Fruit fly (Drosophila melanogaster) whole organism, embryonic: Measurements from ENCODE around the gene Cyp4g15.
A peak's percentile ranks its signal among the peaks of the same experiment; 100 is the strongest.

Source experiments
- CG10274 ChIP-seq: fragments of 200-800 bp; sonication (Bioruptor generic); optimal IDR thresholded peaks from 3 replicates; lab custom pipeline; 2017; ENCODE audit warnings: missing biosample characterization, mild to moderate bottlenecking, missing genetic modification characterization
- CG10565 ChIP-seq: fragments of 200-800 bp; sonication (Bioruptor generic); optimal IDR thresholded peaks from 3 replicates; lab custom pipeline; 2016; ENCODE audit warnings: missing biosample characterization, mild to moderate bottlenecking, missing genetic modification characterization
- CG11695 ChIP-seq: fragments of 200-800 bp; sonication (Bioruptor generic); IDR thresholded peaks from 3 replicates; pipeline ENCODE4 v1.3.6; 2022; ENCODE audit warnings: missing biosample characterization, missing genetic modification characterization
- CG11696 ChIP-seq: fragments of 200-800 bp; sonication (Bioruptor generic); IDR thresholded peaks from 2 replicates; pipeline ENCODE4 v1.3.6; 2022; ENCODE audit warnings: missing biosample characterization, missing genetic modification characterization
- CG13123 ChIP-seq: fragments of 200-800 bp; sonication (Bioruptor generic); optimal IDR thresholded peaks from 2 replicates; lab custom pipeline; 2016; ENCODE audit warnings: missing biosample characterization, missing genetic modification characterization
- CG1603 ChIP-seq: fragments of 200-800 bp; sonication (Bioruptor generic); optimal IDR thresholded peaks from 2 replicates; lab custom pipeline; 2019; ENCODE audit warnings: missing biosample characterization, mild to moderate bottlenecking, missing genetic modification characterization, moderate library complexity
- CG17568 ChIP-seq: fragments of 200-800 bp; sonication (Bioruptor generic); optimal IDR thresholded peaks from 2 replicates; lab custom pipeline; 2018; ENCODE audit warnings: missing biosample characterization, mild to moderate bottlenecking, missing genetic modification characterization, moderate library complexity
- CG2199 ChIP-seq: fragments of 200-800 bp; sonication (Bioruptor generic); IDR thresholded peaks from 3 replicates; pipeline ENCODE4 v1.3.6; 2022; ENCODE audit warnings: missing biosample characterization, missing genetic modification characterization
- CG31388 ChIP-seq: fragments of 200-800 bp; sonication (Bioruptor generic); optimal IDR thresholded peaks from 2 replicates; lab custom pipeline; 2016; ENCODE audit warnings: missing biosample characterization, missing genetic modification characterization
- CG32772 ChIP-seq: fragments of 200-800 bp; sonication (Bioruptor generic); IDR thresholded peaks from 2 replicates; pipeline ENCODE4 v1.3.6; 2022; ENCODE audit warnings: missing biosample characterization, missing genetic modification characterization
- CG34422 ChIP-seq: fragments of 200-800 bp; sonication (Bioruptor generic); IDR thresholded peaks from 3 replicates; pipeline ENCODE4 v1.3.6; 2022; ENCODE audit warnings: missing biosample characterization, missing genetic modification characterization
- CG4360 ChIP-seq: fragments of 200-800 bp; sonication (Bioruptor generic); IDR thresholded peaks from 2 replicates; pipeline ENCODE4 v1.3.6; 2022; ENCODE audit warnings: missing biosample characterization, missing genetic modification characterization
- CG7556 ChIP-seq: fragments of 200-800 bp; sonication (Bioruptor generic); optimal IDR thresholded peaks from 2 replicates; lab custom pipeline; 2017; ENCODE audit warnings: missing biosample characterization, mild to moderate bottlenecking, missing genetic modification characterization
- CG8281 ChIP-seq: fragments of 200-800 bp; sonication (Bioruptor generic); optimal IDR thresholded peaks from 2 replicates; lab custom pipeline; 2018; ENCODE audit warnings: missing biosample characterization, mild to moderate bottlenecking, missing genetic modification characterization, moderate library complexity
- Camta ChIP-seq: fragments of 200-800 bp; sonication (Bioruptor generic); optimal IDR thresholded peaks from 2 replicates; lab custom pipeline; 2016; ENCODE audit warnings: missing biosample characterization, missing genetic modification characterization
- E2f2 ChIP-seq: fragments of 200-800 bp; sonication (Bioruptor generic); IDR thresholded peaks from 2 replicates; pipeline ENCODE4 v1.3.6; 2022; ENCODE audit warnings: missing biosample characterization, missing genetic modification characterization
- HLH54F ChIP-seq: fragments of 200-800 bp; sonication (Bioruptor generic); optimal IDR thresholded peaks from 3 replicates; lab custom pipeline; 2016; ENCODE audit warnings: missing biosample characterization, missing genetic modification characterization
- Hsf ChIP-seq: fragments of 200-800 bp; sonication (Bioruptor generic); optimal IDR thresholded peaks from 3 replicates; lab custom pipeline; 2016; ENCODE audit warnings: missing biosample characterization, missing genetic modification characterization
- Mad ChIP-seq: fragments of 200-800 bp; sonication (Bioruptor generic); optimal IDR thresholded peaks from 2 replicates; lab custom pipeline; 2016; ENCODE audit warnings: missing biosample characterization, missing genetic modification characterization
- Med ChIP-seq: fragments of 200-800 bp; sonication (Bioruptor generic); peaks from one replicate; lab custom pipeline; 2016; ENCODE audit warnings: missing biosample characterization, missing genetic modification characterization, mild to moderate bottlenecking, inconsistent platforms, moderate library complexity
- Oli ChIP-seq: fragments of 200-800 bp; sonication (Bioruptor generic); optimal IDR thresholded peaks from 2 replicates; lab custom pipeline; 2018; ENCODE audit warnings: missing biosample characterization, mild to moderate bottlenecking, missing genetic modification characterization, moderate library complexity
- bcd ChIP-seq: fragments of 200-800 bp; sonication (Bioruptor generic); optimal IDR thresholded peaks from 2 replicates; lab custom pipeline; 2017; ENCODE audit warnings: missing biosample characterization, mild to moderate bottlenecking, missing genetic modification characterization
- br ChIP-seq: fragments of >200 bp; optimal IDR thresholded peaks from 2 replicates; lab custom pipeline; 2017
- bsh ChIP-seq, 2 experiments: fragments of 200-800 bp; sonication (Bioruptor generic); optimal IDR thresholded peaks; 2 replicates each; lab custom pipeline; 2017 to 2018; ENCODE audit warnings: mild to moderate bottlenecking in 2 of 2, missing biosample characterization in 2 of 2, missing genetic modification characterization in 2 of 2, moderate library complexity in 1 of 2
- cg ChIP-seq: fragments of 200-800 bp; sonication (Bioruptor generic); optimal IDR thresholded peaks from 3 replicates; lab custom pipeline; 2019; ENCODE audit warnings: missing biosample characterization, mild to moderate bottlenecking, missing genetic modification characterization, moderate library complexity
- chif ChIP-seq, 2 experiments: fragments of 200-800 bp; sonication (Bioruptor generic); optimal IDR thresholded peaks; 3 replicates each; lab custom pipeline; 2016; ENCODE audit warnings: missing biosample characterization in 2 of 2, missing genetic modification characterization in 2 of 2
- corto ChIP-seq: fragments of 200-800 bp; sonication (Bioruptor generic); optimal IDR thresholded peaks from 2 replicates; lab custom pipeline; 2016; ENCODE audit warnings: missing biosample characterization, mild to moderate bottlenecking, missing genetic modification characterization, moderate library complexity
- crol ChIP-seq: fragments of 200-800 bp; sonication (Bioruptor generic); IDR thresholded peaks from 2 replicates; pipeline ENCODE4 v1.3.6; 2022; ENCODE audit warnings: missing biosample characterization, missing genetic modification characterization
- dati ChIP-seq: fragments of 200-800 bp; sonication (Bioruptor generic); IDR thresholded peaks from 2 replicates; pipeline ENCODE4 v1.3.6; 2022; ENCODE audit warnings: missing biosample characterization, missing genetic modification characterization
- dmrt99B ChIP-seq: fragments of 200-800 bp; sonication (Bioruptor generic); optimal IDR thresholded peaks from 2 replicates; lab custom pipeline; 2018; ENCODE audit warnings: missing biosample characterization, mild to moderate bottlenecking, missing genetic modification characterization, moderate library complexity
- dpn ChIP-seq, 2 experiments: fragments of 200-800 bp; sonication (Bioruptor generic); optimal IDR thresholded peaks; 3 replicates each; lab custom pipeline; 2016; ENCODE audit warnings: missing biosample characterization in 2 of 2, missing genetic modification characterization in 2 of 2
- dysf ChIP-seq: fragments of 200-800 bp; sonication (Bioruptor generic); IDR thresholded peaks from 3 replicates; pipeline ENCODE4 v1.3.6; 2022; ENCODE audit warnings: missing biosample characterization, missing genetic modification characterization
- jigr1 ChIP-seq: fragments of 200-800 bp; sonication (Bioruptor generic); IDR thresholded peaks from 3 replicates; pipeline ENCODE4 v1.3.6; 2022; ENCODE audit warnings: missing biosample characterization, missing genetic modification characterization
- kni ChIP-seq: fragments of 200-800 bp; sonication (Bioruptor generic); optimal IDR thresholded peaks from 3 replicates; lab custom pipeline; 2017; ENCODE audit warnings: mild to moderate bottlenecking, missing biosample characterization, missing genetic modification reagents, missing genetic modification characterization
- lilli ChIP-seq: fragments of 200-800 bp; sonication (Bioruptor generic); optimal IDR thresholded peaks from 3 replicates; lab custom pipeline; 2016; ENCODE audit warnings: missing biosample characterization, missing genetic modification characterization
- mam ChIP-seq: fragments of 200-800 bp; sonication (Bioruptor generic); optimal IDR thresholded peaks from 3 replicates; lab custom pipeline; 2016; ENCODE audit warnings: missing biosample characterization, missing genetic modification characterization
- phol ChIP-seq: fragments of 200-800 bp; sonication (Bioruptor generic); optimal IDR thresholded peaks from 3 replicates; lab custom pipeline; 2018; ENCODE audit warnings: missing biosample characterization, mild to moderate bottlenecking, missing genetic modification characterization, moderate library complexity
- prd ChIP-seq, 3 experiments: fragments of >200 bp in 2 of 3; fragments of 200-800 bp in 1 of 3; sonication (Bioruptor generic) in 1 of 3; optimal IDR thresholded peaks in 2 of 3; IDR thresholded peaks in 1 of 3; 2 replicates in 2 of 3; 3 replicates in 1 of 3; pipeline versions ENCODE4 v1.3.6 to Lab custom; 2017 to 2022; ENCODE audit warnings: missing biosample characterization in 1 of 3, missing genetic modification characterization in 1 of 3
- pros ChIP-seq: fragments of 200-800 bp; sonication (Bioruptor generic); optimal IDR thresholded peaks from 3 replicates; lab custom pipeline; 2019; ENCODE audit warnings: missing biosample characterization, mild to moderate bottlenecking, missing genetic modification characterization, moderate library complexity
- psq ChIP-seq: fragments of 200-800 bp; sonication (Bioruptor generic); optimal IDR thresholded peaks from 2 replicates; lab custom pipeline; 2017; ENCODE audit warnings: missing biosample characterization, missing genetic modification characterization
- sd ChIP-seq: fragments of 200-800 bp; sonication (Bioruptor generic); optimal IDR thresholded peaks from 3 replicates; lab custom pipeline; 2018; ENCODE audit warnings: missing biosample characterization, mild to moderate bottlenecking, missing genetic modification characterization, moderate library complexity
- sens ChIP-seq: fragments of 200-800 bp; sonication (Bioruptor generic); peaks from one replicate; lab custom pipeline; 2016; ENCODE audit warnings: missing biosample characterization, missing genetic modification characterization
- sens-2 ChIP-seq: fragments of 200-800 bp; sonication (Bioruptor generic); IDR thresholded peaks from 2 replicates; pipeline ENCODE4 v1.3.6; 2022; ENCODE audit warnings: missing biosample characterization, missing genetic modification characterization
- sima ChIP-seq: fragments of 200-800 bp; sonication (Bioruptor generic); optimal IDR thresholded peaks from 2 replicates; lab custom pipeline; 2016; ENCODE audit warnings: missing biosample characterization, missing genetic modification characterization
- sisA ChIP-seq: fragments of 200-800 bp; sonication (Bioruptor generic); IDR thresholded peaks from 2 replicates; pipeline ENCODE4 v1.3.6; 2022; ENCODE audit warnings: missing biosample characterization, missing genetic modification characterization

The Cyp4g15 gene

DNA sequence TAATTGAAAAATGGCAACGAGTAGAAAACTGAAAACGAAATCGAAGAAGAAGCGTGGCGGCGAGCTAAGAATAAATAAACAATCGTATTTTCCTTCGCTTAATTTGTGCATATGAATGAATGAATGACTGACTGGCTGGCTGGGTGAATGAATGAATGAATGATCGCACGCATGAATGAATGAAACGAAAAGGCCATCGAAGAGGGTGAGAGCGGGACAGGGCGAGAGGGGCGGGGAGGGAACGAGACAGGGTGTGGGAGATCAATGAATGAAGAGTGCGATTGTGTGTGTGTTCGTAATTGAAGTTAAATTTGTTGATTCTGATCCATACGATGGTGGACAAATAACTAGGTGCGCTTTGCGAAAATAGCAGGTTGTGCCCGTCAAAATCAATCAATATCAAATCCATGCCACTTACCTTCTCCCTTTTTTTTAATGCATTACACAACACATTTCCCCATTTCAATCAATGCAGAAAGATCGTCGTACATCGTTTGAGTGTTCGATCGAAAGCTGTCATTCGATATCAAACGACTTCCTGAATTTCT lies 50.3 kb downstream of the Cyp4g15 start:
- TF ChIP-seq br = no peak
- no peak for TF ChIP-seq corto
- peak; percentile 46 for TF ChIP-seq sens (GFP tag; lab: Kevin White, UChicago)
- TF ChIP-seq phol (tag; lab: Kevin White, UChicago) = peak; percentile 1
- TF ChIP-seq psq (GFP tag; lab: Kevin White, UChicago) = no peak
- peak; percentile 19 for TF ChIP-seq Med (GFP tag; lab: Kevin White, UChicago)
- TF ChIP-seq dati (GFP tag; lab: Robert Waterston, UW) = no peak
- no peak for TF ChIP-seq E2f2 (GFP tag; lab: Robert Waterston, UW)
- TF ChIP-seq Camta (GFP tag; lab: Kevin White, UChicago) = no peak
- TF ChIP-seq prd (optimal IDR thresholded peaks at IDR 0.05; lab: Kevin White, UChicago) = no peak
- 0 out of 3 replicates have a peak, but pooled peaks have one; percentile 8 for TF ChIP-seq prd (GFP tag; IDR thresholded peaks at IDR 0.05; lab: Robert Waterston, UW)
- peak in 1 of 2 experiments; percentile 3 for TF ChIP-seq bsh (GFP tag; optimal IDR thresholded peaks at IDR 0.05; lab: Kevin White, UChicago)
- no peak for TF ChIP-seq CG10565
- TF ChIP-seq sd (tag; lab: Kevin White, UChicago) = peak; percentile 51
- TF ChIP-seq CG32772 (GFP tag; lab: Robert Waterston, UW) = no peak
- no peak for TF ChIP-seq chif (GFP tag; optimal IDR thresholded peaks at IDR 0.05; lab: Kevin White, UChicago)
- TF ChIP-seq CG4360 (GFP tag; lab: Robert Waterston, UW) = no peak
- no peak for TF ChIP-seq bcd (GFP tag; lab: Kevin White, UChicago)
- TF ChIP-seq jigr1 (GFP tag; lab: Robert Waterston, UW) = no peak
- TF ChIP-seq CG13123 (GFP tag; lab: Kevin White, UChicago) = no peak
- no peak for TF ChIP-seq Oli (tag; lab: Kevin White, UChicago)
- TF ChIP-seq CG34422 (GFP tag; lab: Robert Waterston, UW) = no peak
- 0 out of 3 replicates have a peak, but pooled peaks have one; percentile 17 for TF ChIP-seq CG11695
- TF ChIP-seq CG8281 (tag; lab: Kevin White, UChicago) = peak; percentile 99
- no peak for TF ChIP-seq CG10274 (GFP tag; lab: Kevin White, UChicago)
- no peak for TF ChIP-seq dmrt99B
- peak; percentile 1 for TF ChIP-seq kni
- no peak for TF ChIP-seq sima (GFP tag; lab: Kevin White, UChicago)
- no peak for TF ChIP-seq lilli (GFP tag; lab: Kevin White, UChicago)
- no peak for TF ChIP-seq Mad (GFP tag; lab: Kevin White, UChicago)
- TF ChIP-seq CG1603 (tag; lab: Kevin White, UChicago) = peak; percentile 6
- TF ChIP-seq CG17568 (GFP tag; lab: Kevin White, UChicago) = no peak
- 0 out of 2 replicates have a peak, but pooled peaks have one; percentile 13 for TF ChIP-seq sisA (GFP tag; lab: Robert Waterston, UW)
- peak; percentile 94 for TF ChIP-seq CG11696 (GFP tag; lab: Robert Waterston, UW)
- TF ChIP-seq cg (GFP tag; lab: Kevin White, UChicago) = peak; percentile 27
- TF ChIP-seq dpn (GFP tag; optimal IDR thresholded peaks at IDR 0.05; lab: Kevin White, UChicago) = no peak
- TF ChIP-seq crol (GFP tag; lab: Robert Waterston, UW) = peak; percentile 88
- no peak for TF ChIP-seq Hsf (GFP tag; lab: Kevin White, UChicago)
- TF ChIP-seq HLH54F (GFP tag; lab: Kevin White, UChicago) = no peak
- TF ChIP-seq CG7556 (GFP tag; lab: Kevin White, UChicago) = no peak
- no peak for TF ChIP-seq sens-2 (GFP tag; lab: Robert Waterston, UW)
- peak; percentile 53; the same call in 1 of the 3 replicates for TF ChIP-seq CG2199 (GFP tag; lab: Robert Waterston, UW)
- peak; percentile 3 for TF ChIP-seq pros (GFP tag; lab: Kevin White, UChicago)
- TF ChIP-seq mam (GFP tag; lab: Kevin White, UChicago) = no peak
- TF ChIP-seq dysf (GFP tag; lab: Robert Waterston, UW) = 0 out of 3 replicates have a peak, but pooled peaks have one; percentile 33
- no peak for TF ChIP-seq CG31388 (GFP tag; lab: Kevin White, UChicago)
